Fruit fly (Drosophila melanogaster) whole organism, embryonic: ENCODE results near the gene hng2.

Experiments used
- Ada2b ChIP-seq: fragments of 200-800 bp; sonication (Bioruptor generic); IDR thresholded peaks from 2 replicates; pipeline ENCODE4 v1.3.6; 2022; ENCODE audit warnings: missing biosample characterization, missing genetic modification characterization
- Bdp1 ChIP-seq: fragments of 200-800 bp; sonication (Bioruptor generic); optimal IDR thresholded peaks from 3 replicates; lab custom pipeline; 2016; ENCODE audit warnings: missing biosample characterization, missing genetic modification characterization
- Blimp-1 ChIP-seq: fragments of 200-800 bp; sonication (Bioruptor generic); optimal IDR thresholded peaks from 3 replicates; lab custom pipeline; 2018; ENCODE audit warnings: missing biosample characterization, missing genetic modification characterization, mild to moderate bottlenecking, moderate library complexity, missing genetic modification reagents
- BtbVII ChIP-seq: fragments of 200-800 bp; sonication (Bioruptor generic); optimal IDR thresholded peaks from 3 replicates; lab custom pipeline; 2017; ENCODE audit warnings: missing biosample characterization, mild to moderate bottlenecking, missing genetic modification characterization
- CG10321 ChIP-seq: fragments of 200-800 bp; sonication (Bioruptor generic); IDR thresholded peaks from 2 replicates; pipeline ENCODE4 v1.3.6; 2022; ENCODE audit warnings: missing biosample characterization, missing genetic modification characterization
- CG10654 ChIP-seq: fragments of 200-800 bp; sonication (Bioruptor generic); optimal IDR thresholded peaks from 2 replicates; lab custom pipeline; 2016; ENCODE audit warnings: missing biosample characterization, missing genetic modification characterization
- CG12659 ChIP-seq: fragments of 200-800 bp; sonication (Bioruptor generic); optimal IDR thresholded peaks from 3 replicates; lab custom pipeline; 2017; ENCODE audit warnings: mild to moderate bottlenecking, missing biosample characterization, missing genetic modification reagents, missing genetic modification characterization
- CG15073 ChIP-seq: fragments of 200-800 bp; sonication (Bioruptor generic); optimal IDR thresholded peaks from 2 replicates; lab custom pipeline; 2016; ENCODE audit warnings: missing biosample characterization, missing genetic modification characterization
- CG15269 ChIP-seq: fragments of 200-800 bp; sonication (Bioruptor generic); optimal IDR thresholded peaks from 2 replicates; lab custom pipeline; 2018; ENCODE audit warnings: missing biosample characterization, mild to moderate bottlenecking, missing genetic modification characterization, moderate library complexity
- CG15514 ChIP-seq: fragments of 200-800 bp; sonication (Bioruptor generic); optimal IDR thresholded peaks from 3 replicates; lab custom pipeline; 2017; ENCODE audit warnings: missing biosample characterization, missing genetic modification characterization, mild to moderate bottlenecking, moderate library complexity, missing genetic modification reagents
- CG16779 ChIP-seq: fragments of 200-800 bp; sonication (Bioruptor generic); IDR thresholded peaks from 2 replicates; pipeline ENCODE4 v1.3.6; 2022; ENCODE audit warnings: missing biosample characterization, missing genetic modification characterization
- CG2120 ChIP-seq: fragments of 200-800 bp; sonication (Bioruptor generic); optimal IDR thresholded peaks from 3 replicates; lab custom pipeline; 2016; ENCODE audit warnings: missing biosample characterization, missing genetic modification characterization
- CG2202 ChIP-seq: fragments of 200-800 bp; sonication (Bioruptor generic); optimal IDR thresholded peaks from 2 replicates; lab custom pipeline; 2018; ENCODE audit warnings: missing biosample characterization, mild to moderate bottlenecking, missing genetic modification characterization
- CG3281 ChIP-seq: fragments of 200-800 bp; sonication (Bioruptor generic); optimal IDR thresholded peaks from 3 replicates; lab custom pipeline; 2017; ENCODE audit warnings: missing biosample characterization, mild to moderate bottlenecking, missing genetic modification characterization
- CG6654 ChIP-seq: fragments of 200-800 bp; sonication (Bioruptor generic); optimal IDR thresholded peaks from 2 replicates; lab custom pipeline; 2017; ENCODE audit warnings: missing biosample characterization, mild to moderate bottlenecking, missing genetic modification characterization
- CG6765 ChIP-seq: fragments of 200-800 bp; sonication (Bioruptor generic); optimal IDR thresholded peaks from 3 replicates; lab custom pipeline; 2017; ENCODE audit warnings: missing biosample characterization, mild to moderate bottlenecking, missing genetic modification characterization
- CG9727 ChIP-seq: fragments of 200-800 bp; sonication (Bioruptor generic); optimal IDR thresholded peaks from 3 replicates; lab custom pipeline; 2017; ENCODE audit warnings: missing biosample characterization, mild to moderate bottlenecking, missing genetic modification characterization
- CoRest ChIP-seq: fragments of 200-800 bp; sonication (Bioruptor generic); optimal IDR thresholded peaks from 3 replicates; lab custom pipeline; 2018; ENCODE audit warnings: missing biosample characterization, mild to moderate bottlenecking, missing genetic modification characterization, moderate library complexity
- D ChIP-seq, 2 experiments: fragments of 200-800 bp in 1 of 2; fragments of >200 bp in 1 of 2; sonication (Bioruptor generic) in 1 of 2; optimal IDR thresholded peaks; 2 replicates in 1 of 2; 3 replicates in 1 of 2; lab custom pipeline; 2017; ENCODE audit warnings: mild to moderate bottlenecking in 1 of 2, missing biosample characterization in 1 of 2, missing genetic modification characterization in 1 of 2, missing genetic modification reagents in 1 of 2
- D19A ChIP-seq: fragments of 200-800 bp; optimal IDR thresholded peaks from 3 replicates; lab custom pipeline; 2019; ENCODE audit warnings: missing biosample characterization, mild to moderate bottlenecking, missing genetic modification characterization, moderate library complexity
- Deaf1 ChIP-seq: fragments of 200-800 bp; optimal IDR thresholded peaks from 3 replicates; lab custom pipeline; 2019; ENCODE audit warnings: missing biosample characterization, mild to moderate bottlenecking, missing genetic modification characterization, moderate library complexity
- GATAe ChIP-seq: fragments of 200-800 bp; sonication (Bioruptor generic); conservative IDR thresholded peaks from 2 replicates; pipeline ENCODE4 v1.3.6; 2022; ENCODE audit warnings: missing biosample characterization, missing genetic modification characterization
- Gsc ChIP-seq: fragments of 200-800 bp; sonication (Bioruptor generic); IDR thresholded peaks from 2 replicates; pipeline ENCODE4 v1.3.6; 2022; ENCODE audit warnings: missing biosample characterization, missing genetic modification characterization
- HmgD ChIP-seq: fragments of 200-800 bp; sonication (Bioruptor generic); optimal IDR thresholded peaks from 3 replicates; lab custom pipeline; 2016; ENCODE audit warnings: missing biosample characterization, missing genetic modification characterization
- Hmr ChIP-seq: fragments of 200-800 bp; sonication (Bioruptor generic); optimal IDR thresholded peaks from 3 replicates; lab custom pipeline; 2017; ENCODE audit warnings: mild to moderate bottlenecking, missing biosample characterization, missing genetic modification reagents, missing genetic modification characterization
- Hr51 ChIP-seq, 2 experiments: fragments of 200-800 bp; sonication (Bioruptor generic); optimal IDR thresholded peaks; 2 replicates in 1 of 2; 3 replicates in 1 of 2; lab custom pipeline; 2016 to 2018; ENCODE audit warnings: missing biosample characterization in 2 of 2, missing genetic modification characterization in 2 of 2, mild to moderate bottlenecking in 1 of 2, moderate library complexity in 1 of 2
- Kr ChIP-seq: fragments of 200-800 bp; sonication (Bioruptor generic); optimal IDR thresholded peaks from 2 replicates; lab custom pipeline; 2017; ENCODE audit warnings: missing biosample characterization, mild to moderate bottlenecking, missing genetic modification characterization
- Opbp ChIP-seq: fragments of 200-800 bp; sonication (Bioruptor generic); IDR thresholded peaks from 3 replicates; pipeline ENCODE4 v1.3.6; 2022; ENCODE audit warnings: missing biosample characterization, missing genetic modification characterization; ENCODE audit not compliant: partially characterized antibody
- Trl ChIP-seq, 3 experiments: fragments of >200 bp in 2 of 3; fragments of 200-800 bp in 1 of 3; sonication (Bioruptor generic) in 1 of 3; optimal IDR thresholded peaks; 2 replicates in 1 of 3; 3 replicates in 2 of 3; lab custom pipeline; 2016 to 2017; ENCODE audit warnings: missing biosample characterization in 1 of 3, missing genetic modification characterization in 1 of 3
- Vsx1 ChIP-seq: fragments of 200-800 bp; sonication (Bioruptor generic); optimal IDR thresholded peaks from 2 replicates; lab custom pipeline; 2017; ENCODE audit warnings: missing biosample characterization, mild to moderate bottlenecking, missing genetic modification characterization, missing genetic modification reagents
- ab ChIP-seq: fragments of 200-800 bp; sonication (Bioruptor generic); optimal IDR thresholded peaks from 2 replicates; lab custom pipeline; 2016; ENCODE audit warnings: missing biosample characterization, missing genetic modification characterization
- cato ChIP-seq: fragments of 200-800 bp; sonication (Bioruptor generic); optimal IDR thresholded peaks from 2 replicates; lab custom pipeline; 2016; ENCODE audit warnings: missing biosample characterization, missing genetic modification characterization, borderline replicate concordance
- dimm ChIP-seq: fragments of 200-800 bp; sonication (Bioruptor generic); IDR thresholded peaks from 2 replicates; pipeline ENCODE4 v1.3.6; 2022; ENCODE audit warnings: missing biosample characterization, missing genetic modification characterization
- eve ChIP-seq, 2 experiments: fragments of >200 bp; optimal IDR thresholded peaks; 2 replicates each; lab custom pipeline; 2017; ENCODE audit warnings: missing biosample characterization in 2 of 2, missing genetic modification characterization in 2 of 2
- fd3F ChIP-seq: fragments of 200-800 bp; sonication (Bioruptor generic); optimal IDR thresholded peaks from 2 replicates; lab custom pipeline; 2018; ENCODE audit warnings: missing biosample characterization, mild to moderate bottlenecking, missing genetic modification characterization, moderate library complexity
- fru ChIP-seq: fragments of >200 bp; optimal IDR thresholded peaks from 2 replicates; lab custom pipeline; 2017
- grau ChIP-seq: fragments of 200-800 bp; optimal IDR thresholded peaks from 3 replicates; lab custom pipeline; 2019; ENCODE audit warnings: missing biosample characterization, mild to moderate bottlenecking, missing genetic modification characterization, moderate library complexity
- gsb-n ChIP-seq: fragments of 200-800 bp; sonication (Bioruptor generic); optimal IDR thresholded peaks from 3 replicates; lab custom pipeline; 2018; ENCODE audit warnings: missing biosample characterization, mild to moderate bottlenecking, missing genetic modification characterization
- gt ChIP-seq: fragments of 200-800 bp; sonication (Bioruptor generic); IDR thresholded peaks from 2 replicates; pipeline ENCODE4 v1.3.6; 2022; ENCODE audit warnings: missing biosample characterization, missing genetic modification characterization
- lab ChIP-seq: fragments of 200-800 bp; sonication (Bioruptor generic); optimal IDR thresholded peaks from 3 replicates; lab custom pipeline; 2017; ENCODE audit warnings: missing biosample characterization, missing genetic modification characterization, mild to moderate bottlenecking, moderate library complexity, missing genetic modification reagents
- lmd ChIP-seq: fragments of 200-800 bp; sonication (Bioruptor generic); IDR thresholded peaks from 2 replicates; pipeline ENCODE4 v1.3.6; 2022; ENCODE audit warnings: missing biosample characterization, missing genetic modification characterization
- oc ChIP-seq: fragments of 200-800 bp; sonication (Bioruptor generic); optimal IDR thresholded peaks from 2 replicates; lab custom pipeline; 2018; ENCODE audit warnings: missing biosample characterization, mild to moderate bottlenecking, missing genetic modification characterization, moderate library complexity
- pho ChIP-seq: fragments of 200-800 bp; sonication (Bioruptor generic); optimal IDR thresholded peaks from 2 replicates; lab custom pipeline; 2016; ENCODE audit warnings: missing biosample characterization, missing genetic modification characterization
- psq ChIP-seq: fragments of 200-800 bp; sonication (Bioruptor generic); optimal IDR thresholded peaks from 2 replicates; lab custom pipeline; 2017; ENCODE audit warnings: missing biosample characterization, missing genetic modification characterization
- repo ChIP-seq: fragments of 200-800 bp; sonication (Bioruptor generic); optimal IDR thresholded peaks from 2 replicates; lab custom pipeline; 2016; ENCODE audit warnings: missing biosample characterization, missing genetic modification characterization
- run ChIP-seq: fragments of 200-800 bp; sonication (Bioruptor generic); optimal IDR thresholded peaks from 3 replicates; lab custom pipeline; 2018; ENCODE audit warnings: missing biosample characterization, mild to moderate bottlenecking, missing genetic modification characterization
- sim ChIP-seq: fragments of 200-800 bp; sonication (Bioruptor generic); IDR thresholded peaks from 2 replicates; pipeline ENCODE4 v1.3.6; 2022; ENCODE audit warnings: missing biosample characterization, missing genetic modification characterization
- usp ChIP-seq: fragments of >200 bp; optimal IDR thresholded peaks from 2 replicates; lab custom pipeline; 2017; ENCODE audit warnings: missing biosample characterization, missing genetic modification characterization

Gene hng2

DNA sequence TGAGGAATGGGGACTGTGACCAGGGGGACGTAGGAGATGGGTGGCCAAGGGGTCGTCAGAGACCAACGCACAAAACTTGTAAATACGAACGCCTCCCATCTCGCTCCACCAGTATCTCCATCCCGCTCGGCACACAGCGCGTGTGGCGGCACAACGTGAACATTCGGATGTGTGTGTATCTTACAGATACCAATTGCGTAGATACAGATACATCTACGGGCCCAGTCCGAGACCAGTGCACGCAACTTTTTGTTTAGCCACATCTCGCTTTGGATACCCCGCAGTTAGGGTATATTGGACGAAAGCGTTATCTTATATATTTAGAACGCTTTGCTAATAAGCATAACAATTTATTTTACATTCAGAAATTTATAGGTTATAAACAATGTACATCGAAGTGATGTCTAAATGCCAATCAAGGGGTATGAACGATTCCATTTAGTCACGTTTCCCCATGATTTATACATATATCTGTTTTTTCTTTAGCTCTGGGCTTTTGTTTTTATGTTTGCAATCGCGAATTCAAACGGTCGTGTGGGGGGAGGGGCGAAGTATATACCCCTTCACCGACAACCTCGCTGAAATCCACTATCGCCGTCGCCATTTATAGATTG, 5.3 kb downstream of the hng2 start (continued):
- TF ChIP-seq usp (GFP tag; lab: Kevin White, UChicago) (no peak), D (optimal IDR thresholded peaks at IDR 0.05; lab: Kevin White, UChicago) (no peak), D (GFP tag; optimal IDR thresholded peaks at IDR 0.05; lab: Kevin White, UChicago) (peak; percentile 98), gt (peak; percentile 91), CG15073 (peak; percentile 86), GATAe (peak; percentile 97), Vsx1 (GFP tag; lab: Kevin White, UChicago) (peak; percentile 95), CG10321 (GFP tag; lab: Robert Waterston, UW) (peak; percentile 85), CG9727 (peak; percentile 99), BtbVII (GFP tag; lab: Kevin White, UChicago) (peak; percentile 99), CG15514 (GFP tag; lab: Kevin White, UChicago) (peak; percentile 95), run (tag; lab: Kevin White, UChicago) (peak; percentile 98), dimm (GFP tag; lab: Robert Waterston, UW) (peak; percentile 98), Gsc (GFP tag; lab: Robert Waterston, UW) (no peak), eve (GFP tag; optimal IDR thresholded peaks at IDR 0.05; lab: Kevin White, UChicago) (peak in 1 of 2 experiments; percentile 99), CG16779 (GFP tag; lab: Robert Waterston, UW) (peak; percentile 98), Hr51 (GFP tag; optimal IDR thresholded peaks at IDR 0.05; lab: Kevin White, UChicago) (peak; percentile 99), oc (peak; percentile 99), pho (GFP tag; lab: Kevin White, UChicago) (peak; percentile 99), psq (GFP tag; lab: Kevin White, UChicago) (peak; percentile 95), Hmr (GFP tag; lab: Kevin White, UChicago) (peak; percentile 100), CG2202 (peak; percentile 94), D19A (peak; percentile 96), ab (GFP tag; lab: Kevin White, UChicago) (peak; percentile 97), CG10654 (GFP tag; lab: Kevin White, UChicago) (peak; percentile 98), Opbp (GFP tag; lab: Robert Waterston, UW) (no peak), CG3281 (GFP tag; lab: Kevin White, UChicago) (peak; percentile 99), CG2120 (peak; percentile 100), Bdp1 (GFP tag; lab: Kevin White, UChicago) (peak; percentile 94), Trl (optimal IDR thresholded peaks at IDR 0.05; lab: Kevin White, UChicago) (no peak), Trl (GFP tag; optimal IDR thresholded peaks at IDR 0.05; lab: Kevin White, UChicago) (peak; percentile 99), CG6765 (peak; percentile 98), gsb-n (tag; lab: Kevin White, UChicago) (peak; percentile 97), HmgD (GFP tag; lab: Kevin White, UChicago) (peak; percentile 98), fru (no peak), grau (tag; lab: Kevin White, UChicago) (peak; percentile 98), fd3F (peak; percentile 99), CoRest (tag; lab: Kevin White, UChicago) (peak; percentile 99), Kr (GFP tag; lab: Kevin White, UChicago) (peak; percentile 31), Deaf1 (tag; lab: Kevin White, UChicago) (peak; percentile 88), CG12659 (GFP tag; lab: Kevin White, UChicago) (peak; percentile 99), sim (GFP tag; lab: Robert Waterston, UW) (peak; percentile 96), lab (GFP tag; lab: Kevin White, UChicago) (peak; percentile 100), Ada2b (peak; percentile 99), CG6654 (peak; percentile 92), repo (GFP tag; lab: Kevin White, UChicago) (peak; percentile 98), lmd (GFP tag; lab: Robert Waterston, UW) (peak; percentile 99), CG15269 (tag; lab: Kevin White, UChicago) (peak; percentile 99), Blimp-1 (GFP tag; lab: Kevin White, UChicago) (peak; percentile 97), cato (GFP tag; lab: Kevin White, UChicago) (peak; percentile 98)
